Worm (Caenorhabditis elegans) whole organism, L2 larva: ENCODE data around the gene ins-11.

Experiments
- C34F6.9 ChIP-seq: fragments of 150-350 bp; optimal IDR thresholded peaks from 2 replicates; lab custom pipeline; 2014; ENCODE audit warnings: missing biosample characterization, missing genetic modification characterization
- F13H6.1 ChIP-seq: sonication (generic microtip); optimal IDR thresholded peaks from 2 replicates; lab custom pipeline; 2016; ENCODE audit warnings: missing genetic modification characterization, missing compliant biosample characterization
- R02D3.7 ChIP-seq: fragments of 150-350 bp; optimal IDR thresholded peaks from 2 replicates; lab custom pipeline; 2014; ENCODE audit warnings: missing biosample characterization, missing genetic modification characterization
- aly-2 ChIP-seq: fragments of 150-350 bp; optimal IDR thresholded peaks from 2 replicates; lab custom pipeline; 2014; ENCODE audit warnings: missing biosample characterization, missing genetic modification characterization
- ama-1 ChIP-seq: fragments of 150-350 bp; optimal IDR thresholded peaks from 2 replicates; lab custom pipeline; 2018; ENCODE audit warnings: inconsistent platforms
- ceh-16 ChIP-seq: fragments of 150-350 bp; optimal IDR thresholded peaks from 2 replicates; lab custom pipeline; 2014; ENCODE audit warnings: missing biosample characterization, missing genetic modification characterization
- crh-2 ChIP-seq: sonication (generic microtip); optimal IDR thresholded peaks from 2 replicates; lab custom pipeline; 2017; ENCODE audit warnings: missing biosample characterization, missing genetic modification characterization
- egl-27 ChIP-seq: sonication (generic microtip); optimal IDR thresholded peaks from 3 replicates; lab custom pipeline; 2017; ENCODE audit warnings: missing biosample characterization, missing genetic modification reagents, missing genetic modification characterization
- elt-3 ChIP-seq: sonication (generic microtip); optimal IDR thresholded peaks from 2 replicates; lab custom pipeline; 2017; ENCODE audit warnings: missing biosample characterization, missing genetic modification characterization
- fos-1 ChIP-seq: fragments of 150-350 bp; optimal IDR thresholded peaks from 2 replicates; lab custom pipeline; 2014; ENCODE audit warnings: missing biosample characterization, missing genetic modification characterization
- lin-11 ChIP-seq: fragments of 150-350 bp; sonication (generic microtip); optimal IDR thresholded peaks from 2 replicates; lab custom pipeline; 2014; ENCODE audit warnings: missing biosample characterization, missing genetic modification characterization, inconsistent platforms, mixed read lengths
- lin-13 ChIP-seq: fragments of 150-350 bp; optimal IDR thresholded peaks from 2 replicates; lab custom pipeline; 2014; ENCODE audit warnings: missing biosample characterization, missing genetic modification reagents, missing genetic modification characterization
- lsy-2 ChIP-seq, 2 experiments: fragments of 150-350 bp in 1 of 2; sonication (generic microtip) in 1 of 2; optimal IDR thresholded peaks; 2 replicates each; lab custom pipeline; 2014 to 2017; ENCODE audit warnings: missing biosample characterization in 2 of 2, missing genetic modification characterization in 2 of 2
- mab-5 ChIP-seq: fragments of 150-350 bp; optimal IDR thresholded peaks from 2 replicates; lab custom pipeline; 2014; ENCODE audit warnings: missing biosample characterization, missing genetic modification characterization
- mdl-1 ChIP-seq, 2 experiments: fragments of 150-350 bp in 1 of 2; sonication (generic microtip) in 1 of 2; optimal IDR thresholded peaks; 2 replicates each; lab custom pipeline; 2017; ENCODE audit warnings: missing biosample characterization in 2 of 2, missing genetic modification characterization in 2 of 2
- nhr-10 ChIP-seq: sonication (generic microtip); optimal IDR thresholded peaks from 2 replicates; lab custom pipeline; 2017; ENCODE audit warnings: missing biosample characterization, missing genetic modification characterization
- nhr-11 ChIP-seq: fragments of 150-350 bp; optimal IDR thresholded peaks from 2 replicates; lab custom pipeline; 2014; ENCODE audit warnings: missing biosample characterization, missing genetic modification characterization
- nhr-12 ChIP-seq: fragments of 150-350 bp; optimal IDR thresholded peaks from 2 replicates; lab custom pipeline; 2014; ENCODE audit warnings: missing biosample characterization, missing genetic modification characterization
- nhr-129 ChIP-seq: fragments of 150-350 bp; optimal IDR thresholded peaks from 2 replicates; lab custom pipeline; 2014; ENCODE audit warnings: missing biosample characterization, missing genetic modification characterization
- nhr-23 ChIP-seq: fragments of 150-350 bp; optimal IDR thresholded peaks from 2 replicates; lab custom pipeline; 2014; ENCODE audit warnings: missing biosample characterization, missing genetic modification reagents, missing genetic modification characterization
- nhr-237 ChIP-seq: fragments of 150-350 bp; optimal IDR thresholded peaks from 2 replicates; lab custom pipeline; 2014; ENCODE audit warnings: missing biosample characterization, missing genetic modification characterization
- nhr-25 ChIP-seq: fragments of 150-350 bp; sonication (generic microtip); optimal IDR thresholded peaks from 3 replicates; lab custom pipeline; 2014; ENCODE audit warnings: missing biosample characterization, missing genetic modification characterization
- nhr-77 ChIP-seq: fragments of 150-350 bp; optimal IDR thresholded peaks from 2 replicates; lab custom pipeline; 2014; ENCODE audit warnings: missing biosample characterization, missing genetic modification characterization
- peb-1 ChIP-seq: fragments of 150-350 bp; optimal IDR thresholded peaks from 2 replicates; lab custom pipeline; 2014; ENCODE audit warnings: missing biosample characterization, missing genetic modification characterization
- sem-4 ChIP-seq: fragments of 150-350 bp; optimal IDR thresholded peaks from 2 replicates; lab custom pipeline; 2014; ENCODE audit warnings: missing biosample characterization, missing genetic modification reagents, missing genetic modification characterization
- sma-3 ChIP-seq: sonication (generic microtip); optimal IDR thresholded peaks from 2 replicates; lab custom pipeline; 2016; ENCODE audit warnings: missing genetic modification reagents, missing genetic modification characterization, missing compliant biosample characterization
- sma-9 ChIP-seq, 2 experiments: fragments of 150-350 bp in 1 of 2; sonication (generic microtip) in 1 of 2; optimal IDR thresholded peaks; 2 replicates each; lab custom pipeline; 2014 to 2016; ENCODE audit warnings: missing genetic modification characterization in 2 of 2, mild to moderate bottlenecking in 1 of 2, missing biosample characterization in 1 of 2, missing compliant biosample characterization in 1 of 2, missing genetic modification reagents in 1 of 2, moderate library complexity in 1 of 2
- snpc-4 ChIP-seq: fragments of 150-350 bp; optimal IDR thresholded peaks from 2 replicates; lab custom pipeline; 2014; ENCODE audit warnings: missing biosample characterization, missing genetic modification characterization
- unc-39 ChIP-seq: fragments of 150-350 bp; optimal IDR thresholded peaks from 2 replicates; lab custom pipeline; 2014; ENCODE audit warnings: missing biosample characterization, missing genetic modification characterization
- unc-55 ChIP-seq: fragments of 150-350 bp; sonication (generic microtip); optimal IDR thresholded peaks from 3 replicates; lab custom pipeline; 2014; ENCODE audit warnings: missing biosample characterization, missing genetic modification reagents, missing genetic modification characterization
- unc-62 ChIP-seq: fragments of 150-350 bp; optimal IDR thresholded peaks from 2 replicates; lab custom pipeline; 2014; ENCODE audit warnings: missing biosample characterization, missing genetic modification reagents, missing genetic modification characterization
- zag-1 ChIP-seq: fragments of 150-350 bp; optimal IDR thresholded peaks from 2 replicates; lab custom pipeline; 2014; ENCODE audit warnings: missing biosample characterization, missing genetic modification characterization
- ztf-1 ChIP-seq: fragments of 200-800 bp; sonication (Bioruptor generic); conservative IDR thresholded peaks from 2 replicates; pipeline ENCODE4 v1.3.6; 2022; ENCODE audit warnings: missing genetic modification characterization, missing compliant biosample characterization
- ztf-4 ChIP-seq: fragments of 150-350 bp; optimal IDR thresholded peaks from 2 replicates; lab custom pipeline; 2014; ENCODE audit warnings: missing biosample characterization, missing genetic modification characterization

ins-11 gene

ce11 chrII:5593377-5593932 lies 36.9 kb downstream of the ins-11 start, which contains the start of gene cdc-14 (continued):
- TF ChIP-seq sma-3 (peak; percentile 85), lin-11 (peak; percentile 33), nhr-10 (no peak), ceh-16 (peak; percentile 63), ztf-4 (peak; percentile 68), snpc-4 (tag; lab: Kevin White, UChicago) (peak; percentile 74), peb-1 (tag; lab: Kevin White, UChicago) (no peak), nhr-237 (tag; lab: Kevin White, UChicago) (no peak), mdl-1 (tag; optimal IDR thresholded peaks at IDR 0.05; lab: Kevin White, UChicago) (peak in 1 of 2 experiments; percentile 16), zag-1 (no peak), nhr-129 (tag; lab: Kevin White, UChicago) (peak; percentile 94), nhr-12 (tag; lab: Kevin White, UChicago) (no peak), ztf-1 (GFP tag; lab: Robert Waterston, UW) (no peak), nhr-23 (tag; lab: Kevin White, UChicago) (no peak), fos-1 (tag; lab: Kevin White, UChicago) (peak; percentile 91), aly-2 (tag; lab: Kevin White, UChicago) (no peak), nhr-77 (tag; lab: Kevin White, UChicago) (no peak), sem-4 (peak; percentile 88), F13H6.1 (peak; percentile 86), R02D3.7 (tag; lab: Kevin White, UChicago) (no peak), unc-62 (GFP tag; lab: Kevin White, UChicago) (no peak), unc-39 (tag; lab: Kevin White, UChicago) (no peak)
- TF ChIP-seq, all 48 proteins: peak for 24

- no peak for TF ChIP-seq elt-3
- peak in 1 of 2 experiments; percentile 66 for TF ChIP-seq lsy-2 (tag; optimal IDR thresholded peaks at IDR 0.05; lab: Kevin White, UChicago)
- no peak for TF ChIP-seq sma-9 (GFP tag; optimal IDR thresholded peaks at IDR 0.05; lab: Kevin White, UChicago)
- no peak for TF ChIP-seq sma-9 (tag; optimal IDR thresholded peaks at IDR 0.05; lab: Kevin White, UChicago)
- TF ChIP-seq nhr-10 = no peak
- peak; percentile 76 for TF ChIP-seq unc-55 (GFP tag; lab: Kevin White, UChicago)
- peak; percentile 27 for TF ChIP-seq lin-13 (GFP tag; lab: Kevin White, UChicago)
- TF ChIP-seq fos-1 (tag; lab: Kevin White, UChicago) = peak; percentile 25
- peak; percentile 4 for TF ChIP-seq F13H6.1
- TF ChIP-seq sma-3 = peak; percentile 20
- TF ChIP-seq C34F6.9 (tag; lab: Kevin White, UChicago) = peak; percentile 68
- TF ChIP-seq crh-2 (tag; lab: Kevin White, UChicago) = peak; percentile 28
- TF ChIP-seq unc-39 (tag; lab: Kevin White, UChicago) = no peak
- TF ChIP-seq nhr-129 (tag; lab: Kevin White, UChicago) = peak; percentile 27
- TF ChIP-seq ztf-1 (GFP tag; lab: Robert Waterston, UW) = no peak
- TF ChIP-seq nhr-25 (tag; lab: Kevin White, UChicago) = peak; percentile 22
- no peak for TF ChIP-seq nhr-11 (tag; lab: Kevin White, UChicago)
- no peak for TF ChIP-seq nhr-23 (tag; lab: Kevin White, UChicago)
- no peak for TF ChIP-seq ztf-4
- TF ChIP-seq ama-1 (lab: Kevin White, UChicago) = no peak
Measured at ce11 chrII:5594210-5594764, 37.8 kb downstream of the ins-11 start, which contains the start of gene ttc-4. Gene ttc-4, plus strand, starts transcription at chrII:5594714.

ce11 chrII:5596247-5596646 lies 39.7 kb downstream of the ins-11 start, which contains the start of gene C17G10.1:
Gene C17G10.1, plus strand, starts transcription at chrII:5596547.
- TF ChIP-seq fos-1 (tag; lab: Kevin White, UChicago) (no peak), mab-5 (no peak), nhr-129 (tag; lab: Kevin White, UChicago) (no peak), sma-3 (no peak), egl-27 (tag; lab: Kevin White, UChicago) (no peak), unc-39 (tag; lab: Kevin White, UChicago) (no peak), nhr-25 (tag; lab: Kevin White, UChicago) (no peak), R02D3.7 (tag; lab: Kevin White, UChicago) (no peak), peb-1 (tag; lab: Kevin White, UChicago) (no peak), unc-62 (GFP tag; lab: Kevin White, UChicago) (no peak)
